Worm (Caenorhabditis elegans) whole organism, L1 larva: ENCODE data around the gene F14F9.8.
A peak's percentile ranks its signal among the peaks of the same experiment; 100 is the strongest.

Experiments
- C04F5.9 ChIP-seq: sonication (generic microtip); optimal IDR thresholded peaks from 2 replicates; lab custom pipeline; 2016; ENCODE audit warnings: missing genetic modification characterization, missing compliant biosample characterization
- C16A3.4 ChIP-seq: fragments of 150-350 bp; optimal IDR thresholded peaks from 2 replicates; lab custom pipeline; 2014; ENCODE audit warnings: missing biosample characterization, missing genetic modification characterization
- alr-1 ChIP-seq: fragments of 200-800 bp; sonication (Bioruptor generic); optimal IDR thresholded peaks from 2 replicates; lab custom pipeline; 2018; ENCODE audit warnings: borderline replicate concordance, mild to moderate bottlenecking, missing genetic modification characterization, missing compliant biosample characterization
- aly-2 ChIP-seq: fragments of 150-350 bp; optimal IDR thresholded peaks from 2 replicates; lab custom pipeline; 2014; ENCODE audit warnings: missing biosample characterization, missing genetic modification characterization
- ama-1 ChIP-seq: fragments of 150-350 bp; optimal IDR thresholded peaks from 2 replicates; lab custom pipeline; 2014
- blmp-1 ChIP-seq: fragments of 150-350 bp; optimal IDR thresholded peaks from 2 replicates; lab custom pipeline; 2014; ENCODE audit warnings: missing biosample characterization, missing genetic modification characterization
- ceh-63 ChIP-seq: fragments of 200-800 bp; sonication (Bioruptor generic); optimal IDR thresholded peaks from 2 replicates; lab custom pipeline; 2018; ENCODE audit warnings: mild to moderate bottlenecking, missing genetic modification characterization, missing compliant biosample characterization
- ceh-82 ChIP-seq, 3 experiments: fragments of 150-350 bp in 1 of 3; sonication (generic microtip) in 2 of 3; optimal IDR thresholded peaks; 2 replicates each; lab custom pipeline; 2014 to 2017; ENCODE audit warnings: missing biosample characterization in 3 of 3, missing genetic modification characterization in 3 of 3
- ceh-90 ChIP-seq: sonication (generic microtip); optimal IDR thresholded peaks from 2 replicates; lab custom pipeline; 2016; ENCODE audit warnings: missing genetic modification characterization, missing compliant biosample characterization
- ces-1 ChIP-seq: fragments of 150-350 bp; optimal IDR thresholded peaks from 2 replicates; lab custom pipeline; 2014; ENCODE audit warnings: missing biosample characterization, missing genetic modification reagents, missing genetic modification characterization
- dpl-1 ChIP-seq, 3 experiments: fragments of 150-350 bp in 2 of 3; sonication (generic microtip) in 1 of 3; optimal IDR thresholded peaks; 2 replicates each; lab custom pipeline; 2014 to 2017; ENCODE audit warnings: missing biosample characterization in 3 of 3, missing genetic modification characterization in 3 of 3, missing genetic modification reagents in 3 of 3
- efl-1 ChIP-seq, 4 experiments: fragments of 150-350 bp; optimal IDR thresholded peaks in 3 of 4; peaks in 1 of 4; 1 replicate in 1 of 4; 2 replicates in 3 of 4; lab custom pipeline; 2014; ENCODE audit warnings: missing biosample characterization in 2 of 4, missing genetic modification characterization in 2 of 4, missing genetic modification reagents in 2 of 4
- ets-5 ChIP-seq: fragments of 200-800 bp; sonication (Bioruptor generic); IDR thresholded peaks from 2 replicates; pipeline ENCODE4 v1.3.6; 2022; ENCODE audit warnings: missing genetic modification characterization, missing compliant biosample characterization
- fkh-4 ChIP-seq: sonication (generic microtip); optimal IDR thresholded peaks from 2 replicates; lab custom pipeline; 2016; ENCODE audit warnings: missing compliant biosample characterization, missing genetic modification characterization, borderline replicate concordance
- fkh-8 ChIP-seq: sonication (generic microtip); optimal IDR thresholded peaks from 2 replicates; lab custom pipeline; 2016; ENCODE audit warnings: mild to moderate bottlenecking, missing genetic modification characterization, missing compliant biosample characterization
- hlh-4 ChIP-seq: sonication (generic microtip); optimal IDR thresholded peaks from 2 replicates; lab custom pipeline; 2016; ENCODE audit warnings: mild to moderate bottlenecking, missing genetic modification characterization, missing compliant biosample characterization
- jun-1 ChIP-seq: fragments of 150-350 bp; optimal IDR thresholded peaks from 2 replicates; lab custom pipeline; 2014; ENCODE audit warnings: missing biosample characterization, missing genetic modification reagents, missing genetic modification characterization
- lin-35 ChIP-seq, 2 experiments: fragments of 150-350 bp; optimal IDR thresholded peaks; 2 replicates each; lab custom pipeline; 2014; ENCODE audit warnings: missing biosample characterization in 2 of 2, missing genetic modification characterization in 2 of 2, missing genetic modification reagents in 2 of 2
- lin-39 ChIP-seq: fragments of 150-350 bp; optimal IDR thresholded peaks from 2 replicates; lab custom pipeline; 2014; ENCODE audit warnings: missing biosample characterization, missing genetic modification reagents, missing genetic modification characterization
- nhr-237 ChIP-seq: fragments of 150-350 bp; optimal IDR thresholded peaks from 2 replicates; lab custom pipeline; 2014; ENCODE audit warnings: missing biosample characterization, missing genetic modification characterization
- nhr-28 ChIP-seq: fragments of 150-350 bp; optimal IDR thresholded peaks from 2 replicates; lab custom pipeline; 2014; ENCODE audit warnings: missing biosample characterization, missing genetic modification characterization
- nhr-47 ChIP-seq: sonication (generic microtip); optimal IDR thresholded peaks from 2 replicates; lab custom pipeline; 2016; ENCODE audit warnings: mild to moderate bottlenecking, missing genetic modification characterization, moderate library complexity, missing compliant biosample characterization
- nhr-77 ChIP-seq: fragments of 150-350 bp; optimal IDR thresholded peaks from 2 replicates; lab custom pipeline; 2014; ENCODE audit warnings: missing biosample characterization, missing genetic modification characterization
- nhr-90 ChIP-seq: sonication (generic microtip); optimal IDR thresholded peaks from 2 replicates; lab custom pipeline; 2016; ENCODE audit warnings: mild to moderate bottlenecking, missing genetic modification characterization, missing compliant biosample characterization; ENCODE audit not compliant: poor library complexity
- pag-3 ChIP-seq: sonication (generic microtip); optimal IDR thresholded peaks from 2 replicates; lab custom pipeline; 2017; ENCODE audit warnings: missing genetic modification characterization, mild to moderate bottlenecking, missing compliant biosample characterization, antibody characterized with exemption, borderline replicate concordance; ENCODE audit not compliant: insufficient read depth
- pqm-1 ChIP-seq: sonication (generic microtip); optimal IDR thresholded peaks from 3 replicates; lab custom pipeline; 2017; ENCODE audit warnings: missing biosample characterization, missing genetic modification characterization
- rnt-1 ChIP-seq: sonication (generic microtip); optimal IDR thresholded peaks from 2 replicates; lab custom pipeline; 2016; ENCODE audit warnings: mild to moderate bottlenecking, missing genetic modification characterization, moderate library complexity, missing compliant biosample characterization
- sox-4 ChIP-seq: sonication (generic microtip); optimal IDR thresholded peaks from 2 replicates; lab custom pipeline; 2016; ENCODE audit warnings: missing genetic modification characterization, missing compliant biosample characterization
- tbx-2 ChIP-seq: sonication (generic microtip); optimal IDR thresholded peaks from 2 replicates; lab custom pipeline; 2016; ENCODE audit warnings: missing genetic modification characterization, missing compliant biosample characterization
- unc-130 ChIP-seq: fragments of 150-350 bp; optimal IDR thresholded peaks from 2 replicates; lab custom pipeline; 2017; ENCODE audit warnings: missing biosample characterization, missing genetic modification characterization, inconsistent platforms
- unc-30 ChIP-seq: sonication (generic microtip); optimal IDR thresholded peaks from 2 replicates; lab custom pipeline; 2017; ENCODE audit warnings: missing biosample characterization, missing genetic modification characterization
- zip-4 ChIP-seq: fragments of 200-800 bp; sonication (Bioruptor generic); optimal IDR thresholded peaks from 2 replicates; lab custom pipeline; 2018; ENCODE audit warnings: mild to moderate bottlenecking, missing genetic modification characterization, moderate library complexity, missing compliant biosample characterization
- ztf-11 ChIP-seq, 2 experiments: sonication (generic microtip); optimal IDR thresholded peaks; 2 replicates each; lab custom pipeline; 2016 to 2017; ENCODE audit warnings: missing genetic modification characterization in 2 of 2, missing biosample characterization in 1 of 2, missing compliant biosample characterization in 1 of 2

The F14F9.8 gene

ce11 chrV:5143785-5144184 is 13.7 kb downstream of the F14F9.8 start, which contains the start of gene srh-129:
Gene srh-129, minus strand, starts transcription at chrV:5143885.
- no peak for TF ChIP-seq ceh-90 (tag; lab: Kevin White, UChicago)
- no peak for TF ChIP-seq C16A3.4 (tag; lab: Kevin White, UChicago)
- peak; percentile 26 for TF ChIP-seq fkh-8 (tag; lab: Kevin White, UChicago)

- TF ChIP-seq jun-1: no peak
- no peak for TF ChIP-seq dpl-1 (GFP tag; optimal IDR thresholded peaks at IDR 0.05; lab: Kevin White, UChicago)
- TF ChIP-seq pqm-1 (tag; lab: Kevin White, UChicago): no peak
- no peak for TF ChIP-seq lin-39 (tag; lab: Kevin White, UChicago)
- TF ChIP-seq nhr-77 (tag; lab: Kevin White, UChicago): no peak
- no peak for TF ChIP-seq tbx-2 (tag; lab: Kevin White, UChicago)
Observed at ce11 chrV:5144541-5144940, 14.4 kb downstream of the F14F9.8 start, which contains the start of gene F14F9.2. Gene F14F9.2, plus strand, starts transcription at chrV:5144841.

- TF ChIP-seq nhr-237 (tag; lab: Kevin White, UChicago): no peak
Observed at ce11 chrV:5146394-5146793, 16.3 kb downstream of the F14F9.8 start, which contains the start of gene F14F9.6. Gene F14F9.6, minus strand, starts transcription at chrV:5146494.

- no peak for TF ChIP-seq pqm-1 (tag; lab: Kevin White, UChicago)
- no peak for TF ChIP-seq ets-5 (GFP tag; lab: Robert Waterston, UW)
- no peak for TF ChIP-seq pag-3
- TF ChIP-seq hlh-4 (tag; lab: Kevin White, UChicago): no peak
- no peak for TF ChIP-seq C16A3.4 (tag; lab: Kevin White, UChicago)
- no peak for TF ChIP-seq sox-4 (tag; lab: Kevin White, UChicago)
- TF ChIP-seq nhr-90: no peak
- no peak for TF ChIP-seq unc-130 (tag; lab: Kevin White, UChicago)
- no peak for TF ChIP-seq C04F5.9 (tag; lab: Kevin White, UChicago)
- TF ChIP-seq ceh-63 (GFP tag; lab: Kevin White, UChicago): no peak
- TF ChIP-seq ztf-11 (tag; optimal IDR thresholded peaks at IDR 0.05; lab: Kevin White, UChicago): no peak
- no peak for TF ChIP-seq nhr-47 (tag; lab: Kevin White, UChicago)
- TF ChIP-seq nhr-28 (tag; lab: Kevin White, UChicago): no peak
- no peak for TF ChIP-seq aly-2
- no peak for TF ChIP-seq unc-30 (tag; lab: Kevin White, UChicago)
- TF ChIP-seq fkh-4 (tag; lab: Kevin White, UChicago): no peak
- no peak for TF ChIP-seq ama-1 (lab: Kevin White, UChicago)
Observed at ce11 chrV:5150880-5151279, 20.8 kb downstream of the F14F9.8 start, which contains the start of gene srh-130. Gene srh-130, plus strand, starts transcription at chrV:5151180.

- TF ChIP-seq blmp-1 (tag; lab: Kevin White, UChicago) (no peak), zip-4 (GFP tag; lab: Kevin White, UChicago) (no peak), rnt-1 (tag; lab: Kevin White, UChicago) (no peak), aly-2 (no peak), lin-35 (GFP tag; optimal IDR thresholded peaks at IDR 0.05; lab: Kevin White, UChicago) (no peak), ces-1 (GFP tag; lab: Kevin White, UChicago) (no peak), alr-1 (no peak), nhr-237 (tag; lab: Kevin White, UChicago) (no peak), efl-1 (optimal IDR thresholded peaks at IDR 0.05; lab: Kevin White, UChicago) (no peak), efl-1 (GFP tag; optimal IDR thresholded peaks at IDR 0.05 in 1 of 2; lab: Kevin White, UChicago) (no peak), ceh-82 (tag; optimal IDR thresholded peaks at IDR 0.05; lab: Kevin White, UChicago) (no peak)
- TF ChIP-seq, all 84 proteins: peak for 0
Observed at ce11 chrV:5155516-5155915, 25.4 kb downstream of the F14F9.8 start, which contains the start of gene srx-38. Gene srx-38, minus strand, starts transcription at chrV:5155616.
